Worm (Caenorhabditis elegans): ENCODE data around the gene Y22D7AL.1.
A peak's percentile ranks its signal among the peaks of the same experiment; 100 is the strongest.

Y22D7AL.1 gene

DNA sequence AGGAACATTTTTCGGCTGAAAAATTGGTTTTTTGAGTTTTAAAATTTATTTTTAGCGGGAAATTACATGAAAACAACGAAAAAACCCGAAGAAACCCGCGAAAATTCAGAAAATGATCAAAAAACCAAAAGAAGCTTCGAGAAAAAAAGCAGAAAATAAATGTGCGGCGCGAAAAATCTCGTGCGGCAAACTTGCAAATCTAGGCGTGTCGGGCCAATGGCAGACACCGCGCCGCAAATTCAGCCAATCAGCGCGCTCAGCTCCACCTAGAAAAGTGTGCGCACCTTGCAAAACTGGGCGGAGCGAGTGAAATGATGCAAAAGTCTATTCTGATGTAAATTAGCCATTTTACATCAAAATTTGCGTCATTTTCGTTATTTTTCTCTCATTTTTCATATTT, 33.4 kb upstream of the Y22D7AL.1 start, which contains the start of gene Y22D7AL.10 (continued):
- TF ChIP-seq blmp-1 (tag; optimal IDR thresholded peaks at IDR 0.05; ENCODE audit: insufficient read depth) = peak; percentile 84
- peak; percentile 49 for TF ChIP-seq ama-1 (optimal IDR thresholded peaks at IDR 0.05)
- TF ChIP-seq alr-1 (tag; optimal IDR thresholded peaks at IDR 0.05) = no peak

DNA sequence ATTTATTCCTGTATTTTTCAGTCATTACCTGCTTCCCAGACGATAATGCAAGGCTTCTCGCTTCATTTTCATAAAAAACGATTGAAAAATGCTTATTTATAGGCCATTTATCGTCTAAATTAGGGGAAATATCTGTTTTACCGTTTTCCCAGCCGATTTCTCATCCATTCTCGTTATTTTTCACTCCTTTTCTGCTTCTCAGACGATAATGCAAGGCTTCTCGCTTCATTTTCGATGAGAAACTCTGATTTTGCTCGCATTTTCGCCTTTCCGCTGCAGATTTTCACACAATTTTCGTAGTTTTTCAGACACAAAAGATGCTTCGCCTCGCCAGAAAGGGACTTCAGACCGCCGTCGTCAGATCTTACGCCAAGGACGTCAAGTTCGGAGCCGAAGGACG, 32.8 kb upstream of the Y22D7AL.1 start, which contains the start of gene hsp-60:
Gene hsp-60 (plus strand): TSS at position 301 of the 400 bp plus-strand sequence.
- TF ChIP-seq lsy-2 (tag; optimal IDR thresholded peaks at IDR 0.05) = no peak
- no peak for TF ChIP-seq F13H6.1 (tag; optimal IDR thresholded peaks at IDR 0.05)
- no peak for TF ChIP-seq ztf-11 (tag; optimal IDR thresholded peaks at IDR 0.05)
- TF ChIP-seq gmeb-1 (tag; optimal IDR thresholded peaks at IDR 0.05) = no peak
- TF ChIP-seq ztf-1 (GFP tag; conservative IDR thresholded peaks at IDR 0.05) = no peak
- TF ChIP-seq nhr-77 (tag; optimal IDR thresholded peaks at IDR 0.05) = no peak
- TF ChIP-seq nhr-11 (tag; optimal IDR thresholded peaks at IDR 0.05) = no peak
- TF ChIP-seq nhr-12 (tag; optimal IDR thresholded peaks at IDR 0.05) = no peak

DNA sequence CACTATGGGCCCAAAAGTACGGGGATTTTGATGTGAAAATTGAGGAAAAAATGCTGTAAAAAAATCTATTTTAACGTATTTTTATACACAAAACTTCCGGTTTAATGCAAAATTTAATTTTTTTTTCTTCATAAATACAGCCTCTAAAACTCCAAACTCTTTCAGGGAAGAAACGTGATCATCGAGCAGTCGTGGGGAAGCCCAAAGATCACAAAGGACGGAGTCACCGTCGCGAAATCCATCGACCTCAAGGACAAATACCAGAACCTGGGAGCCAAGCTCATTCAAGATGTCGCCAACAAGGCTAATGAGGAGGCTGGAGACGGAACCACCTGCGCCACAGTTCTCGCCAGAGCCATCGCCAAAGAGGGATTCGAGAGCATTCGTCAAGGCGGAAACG, 32.4 kb upstream of the Y22D7AL.1 start:
- TF ChIP-seq unc-55 (GFP tag; optimal IDR thresholded peaks at IDR 0.05) (no peak), ZK546.5 (tag; optimal IDR thresholded peaks at IDR 0.05) (no peak), C34F6.9 (tag; optimal IDR thresholded peaks at IDR 0.05) (no peak), ztf-11 (tag; optimal IDR thresholded peaks at IDR 0.05) (no peak), nhr-11 (tag; optimal IDR thresholded peaks at IDR 0.05) (no peak), gmeb-1 (tag; optimal IDR thresholded peaks at IDR 0.05) (no peak), skn-1 (tag; optimal IDR thresholded peaks at IDR 0.05) (no peak), unc-62 (GFP tag; optimal IDR thresholded peaks at IDR 0.05) (no peak), elt-3 (tag; optimal IDR thresholded peaks at IDR 0.05) (no peak), aly-2 (tag; optimal IDR thresholded peaks at IDR 0.05) (no peak), blmp-1 (tag; optimal IDR thresholded peaks at IDR 0.05; ENCODE audit: insufficient read depth) (no peak), nhr-21 (tag; optimal IDR thresholded peaks at IDR 0.05) (no peak), mdl-1 (tag; optimal IDR thresholded peaks at IDR 0.05) (no peak), snpc-4 (tag; optimal IDR thresholded peaks at IDR 0.05) (no peak), zag-1 (tag; optimal IDR thresholded peaks at IDR 0.05) (no peak)

DNA sequence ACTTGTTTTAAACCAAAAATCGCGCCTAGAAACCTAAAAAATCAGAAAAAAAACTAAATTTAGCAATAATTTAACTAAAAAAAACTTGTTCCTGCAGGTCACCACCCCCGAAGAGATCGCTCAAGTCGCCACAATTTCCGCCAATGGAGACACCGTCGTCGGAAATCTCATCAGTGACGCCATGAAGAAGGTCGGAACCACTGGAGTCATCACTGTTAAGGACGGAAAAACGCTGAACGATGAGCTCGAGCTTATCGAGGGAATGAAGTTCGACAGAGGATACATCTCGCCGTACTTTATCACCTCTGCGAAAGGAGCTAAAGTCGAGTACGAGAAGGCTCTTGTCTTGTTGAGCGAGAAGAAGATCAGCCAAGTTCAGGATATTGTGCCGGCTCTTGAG, 31.0 kb upstream of the Y22D7AL.1 start:
- TF ChIP-seq elt-1 (tag; optimal IDR thresholded peaks at IDR 0.05) (no peak), nhr-12 (tag; optimal IDR thresholded peaks at IDR 0.05) (no peak), skn-1 (tag; optimal IDR thresholded peaks at IDR 0.05) (no peak), Y55F3AM.14 (GFP tag; optimal IDR thresholded peaks at IDR 0.05) (no peak), snpc-4 (tag; optimal IDR thresholded peaks at IDR 0.05) (no peak), dmd-4 (tag; optimal IDR thresholded peaks at IDR 0.05) (no peak), sma-3 (GFP tag; optimal IDR thresholded peaks at IDR 0.05) (no peak), mab-5 (tag; optimal IDR thresholded peaks at IDR 0.05) (no peak)

DNA sequence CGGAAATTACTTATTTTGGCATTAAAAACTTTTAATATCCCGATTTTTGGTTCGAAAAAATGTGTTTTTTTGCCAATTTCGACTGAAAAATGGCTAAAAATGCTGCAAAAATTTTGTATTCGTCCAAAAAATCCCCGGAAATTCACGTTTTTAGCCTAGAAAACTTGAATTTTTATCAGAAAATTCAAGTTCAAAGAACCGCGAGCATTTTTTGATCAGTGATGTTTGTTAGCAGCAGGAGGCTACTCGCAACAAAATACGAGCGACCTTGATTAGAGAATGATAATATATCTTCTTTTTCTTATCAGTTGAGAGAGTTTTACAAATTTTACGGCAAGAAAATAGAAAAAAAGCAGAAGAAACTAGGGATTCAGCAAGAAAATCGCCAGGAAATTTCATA, 30.0 kb upstream of the Y22D7AL.1 start:
- no peak for TF ChIP-seq lin-11 (tag; optimal IDR thresholded peaks at IDR 0.05)
- TF ChIP-seq crh-2 (tag; optimal IDR thresholded peaks at IDR 0.05) = peak; percentile 2
- TF ChIP-seq unc-55 (GFP tag; optimal IDR thresholded peaks at IDR 0.05) = no peak
- peak; percentile 14 for TF ChIP-seq lin-13 (GFP tag; optimal IDR thresholded peaks at IDR 0.05)
- TF ChIP-seq sma-9 (GFP tag; optimal IDR thresholded peaks at IDR 0.05) = peak; percentile 62
- no peak for TF ChIP-seq sma-9 (tag; optimal IDR thresholded peaks at IDR 0.05)
- TF ChIP-seq fos-1 (tag; optimal IDR thresholded peaks at IDR 0.05) = peak; percentile 45
- TF ChIP-seq C34F6.9 (tag; optimal IDR thresholded peaks at IDR 0.05) = no peak

DNA sequence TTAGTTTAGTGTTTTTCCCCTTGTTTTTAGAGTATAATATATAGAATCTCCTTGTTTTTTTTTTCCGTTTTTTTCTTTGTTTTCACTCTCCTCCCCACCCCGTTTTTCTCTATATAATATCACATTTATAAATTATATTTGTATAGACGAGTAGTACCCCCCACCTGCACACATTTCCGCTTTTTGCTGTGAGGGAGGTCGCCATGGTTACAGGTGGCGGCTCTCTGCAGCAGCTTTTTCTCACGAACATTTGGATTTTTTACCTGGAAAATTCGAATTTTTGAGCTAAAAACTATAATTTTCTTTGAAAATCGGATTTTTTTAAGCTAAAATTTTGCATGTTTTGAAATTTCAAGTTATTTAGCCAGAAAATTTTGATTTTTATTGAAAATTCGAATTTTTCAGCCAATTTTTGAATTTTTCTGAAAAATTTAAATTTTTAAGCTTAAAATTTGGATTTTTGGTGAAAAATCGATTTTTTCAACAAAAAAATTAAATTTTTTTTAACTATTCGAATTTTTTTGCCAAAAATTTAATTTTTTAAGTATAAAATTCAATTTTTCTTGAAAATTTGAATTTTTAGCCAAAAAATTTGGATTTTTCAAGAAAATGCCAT, 26.5 kb upstream of the Y22D7AL.1 start:
- TF ChIP-seq ztf-4 (tag; optimal IDR thresholded peaks at IDR 0.05) (peak; percentile 38), elt-1 (tag; optimal IDR thresholded peaks at IDR 0.05) (no peak)
